Worm (Caenorhabditis elegans): Measurements from ENCODE around the gene C48B4.8.

C48B4.8 gene

ce11 chrIII:9546016-9546659 is 14.9 kb downstream of the C48B4.8 start, which contains the start of gene unc-16 (continued):
- TF ChIP-seq madf-6 (GFP tag; IDR thresholded peaks at IDR 0.05) (no peak; the same call in 1 of the 2 replicates), mcd-1 (GFP tag; IDR thresholded peaks at IDR 0.05) (peak; percentile 89), sdz-38 (tag; optimal IDR thresholded peaks at IDR 0.05) (no peak), egl-18 (GFP tag; IDR thresholded peaks at IDR 0.05) (no peak), Y56A3A.18 (GFP tag; IDR thresholded peaks at IDR 0.05) (no peak), attf-5 (GFP tag; optimal IDR thresholded peaks at IDR 0.05) (peak; percentile 89), let-607 (tag; optimal IDR thresholded peaks at IDR 0.05) (peak; percentile 51 to 58), nfyb-1 (GFP tag; IDR thresholded peaks at IDR 0.05) (peak; percentile 85; the same call in 1 of the 2 replicates), tbx-9 (tag; optimal IDR thresholded peaks at IDR 0.05; ENCODE audit: borderline replicate concordance) (no peak), nhr-80 (tag; optimal IDR thresholded peaks at IDR 0.05) (peak; percentile 70), fkh-3 (tag; optimal IDR thresholded peaks at IDR 0.05) (no peak), lin-54 (GFP tag; optimal IDR thresholded peaks at IDR 0.05) (peak; percentile 72), F52B5.7 (tag; optimal IDR thresholded peaks at IDR 0.05) (no peak), somi-1 (GFP tag; optimal IDR thresholded peaks at IDR 0.05) (no peak), unc-62 (GFP tag; optimal IDR thresholded peaks at IDR 0.05) (peak; percentile 72), zfh-2 (GFP tag; conservative IDR thresholded peaks at IDR 0.05) (peak; percentile 63; the same call in 1 of the 2 replicates), lin-26 (GFP tag; IDR thresholded peaks at IDR 0.05) (peak; percentile 26; the same call in 1 of the 2 replicates), rpc-1 (optimal IDR thresholded peaks at IDR 0.05) (peak; percentile 13), rpc-1 (tag; optimal IDR thresholded peaks at IDR 0.05) (no peak), snpc-4 (GFP tag; optimal IDR thresholded peaks at IDR 0.05) (no peak), snpc-4 (tag; optimal IDR thresholded peaks at IDR 0.05) (peak in 3 of 4 experiments; percentile 32 to 55 (median 52)), snpc-3.4 (tag; optimal IDR thresholded peaks at IDR 0.05) (no peak), hsf-1 (GFP tag; IDR thresholded peaks at IDR 0.05) (no peak), xnd-1 (tag; optimal IDR thresholded peaks at IDR 0.05) (no peak), cebp-2 (GFP tag; IDR thresholded peaks at IDR 0.05) (no peak), ekl-4 (GFP tag; IDR thresholded peaks at IDR 0.05) (peak; percentile 84), ztf-26 (tag; optimal IDR thresholded peaks at IDR 0.05) (peak; percentile 47), T07F8.4 (tag; optimal IDR thresholded peaks at IDR 0.05) (no peak), zim-3 (tag; optimal IDR thresholded peaks at IDR 0.05) (no peak), snpc-1.3 (tag; optimal IDR thresholded peaks at IDR 0.05; ENCODE audit: insufficient read depth) (no peak), F55B11.4 (tag; optimal IDR thresholded peaks at IDR 0.05; ENCODE audit: borderline replicate concordance, insufficient read depth) (no peak), K12H6.12 (tag; optimal IDR thresholded peaks at IDR 0.05) (peak; percentile 72), ztf-22 (GFP tag; optimal IDR thresholded peaks at IDR 0.05) (no peak), rec-8 (tag; optimal IDR thresholded peaks at IDR 0.05) (no peak), lin-35 (GFP tag; optimal IDR thresholded peaks at IDR 0.05) (peak in 1 of 3 experiments; percentile 82), K11D2.4 (GFP tag; IDR thresholded peaks at IDR 0.05) (peak; percentile 87), hmg-1.2 (GFP tag; IDR thresholded peaks at IDR 0.05) (peak; percentile 33; the same call in 1 of the 2 replicates), rcor-1 (GFP tag; IDR thresholded peaks at IDR 0.05) (peak; percentile 35; the same call in 1 of the 2 replicates), B0035.1 (tag; optimal IDR thresholded peaks at IDR 0.05) (no peak), egl-44 (GFP tag; IDR thresholded peaks at IDR 0.05) (no peak), pha-4 (tag; optimal IDR thresholded peaks at IDR 0.05) (no peak), die-1 (tag; optimal IDR thresholded peaks at IDR 0.05) (no peak), dpl-1 (GFP tag; optimal IDR thresholded peaks at IDR 0.05) (peak; percentile 34), dpff-1 (tag; optimal IDR thresholded peaks at IDR 0.05) (no peak), nhr-27 (tag; optimal IDR thresholded peaks at IDR 0.05) (no peak), tlf-1 (GFP tag; optimal IDR thresholded peaks at IDR 0.05) (peak; percentile 28), ceh-79 (tag; optimal IDR thresholded peaks at IDR 0.05) (no peak), hlh-26 (GFP tag; conservative IDR thresholded peaks at IDR 0.05) (no peak)
